Fruit fly (Drosophila melanogaster): ENCODE results near the gene Gal.

Gal gene

DNA sequence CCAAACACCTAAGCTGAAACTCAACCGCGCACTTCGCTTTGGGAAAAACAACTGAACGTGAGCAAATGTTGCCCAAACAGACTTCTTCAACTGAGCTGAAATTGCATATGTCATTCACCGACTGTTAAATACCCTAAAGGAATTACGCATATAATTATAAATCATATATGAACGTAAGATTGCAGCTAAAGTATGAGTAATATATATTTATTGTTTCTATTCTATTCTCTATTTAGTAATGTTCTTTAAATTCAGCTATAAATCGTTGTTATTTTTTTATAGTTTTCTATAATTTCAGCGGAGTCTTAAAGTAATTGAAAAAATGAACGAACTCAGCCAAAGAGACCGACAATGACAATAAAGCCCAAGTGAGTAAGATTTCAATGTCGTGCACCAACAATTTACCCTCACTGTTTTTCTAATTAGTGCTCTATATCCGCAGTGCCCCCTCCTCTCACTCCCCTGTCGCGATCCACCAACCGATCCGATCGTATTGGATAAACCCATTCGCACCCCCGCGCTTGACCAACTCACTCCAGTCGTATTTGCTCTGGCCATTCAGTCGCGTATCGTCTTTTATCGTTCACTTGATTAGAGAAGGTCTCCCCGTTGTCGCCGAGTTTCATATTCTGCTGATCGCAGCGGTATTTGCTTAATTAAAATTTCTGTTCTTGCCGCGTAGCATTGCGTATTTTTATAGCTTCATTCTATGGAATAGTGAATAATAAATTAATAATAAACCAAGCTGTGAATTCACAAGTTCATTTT, 5.9 kb upstream of the Gal start, which contains the start of gene CG9098:
Gene CG9098, minus strand, starts transcription at position 36 of the 768 bp plus-strand sequence.
- no peak for TF ChIP-seq eg (GFP tag; IDR thresholded peaks at IDR 0.05)
- no peak for TF ChIP-seq spab (GFP tag; optimal IDR thresholded peaks at IDR 0.05)
- TF ChIP-seq vri (GFP tag; optimal IDR thresholded peaks at IDR 0.05), result no peak
- no peak for TF ChIP-seq CG3032 (tag; optimal IDR thresholded peaks at IDR 0.05)
- no peak for TF ChIP-seq Sox102F (GFP tag; optimal IDR thresholded peaks at IDR 0.05)
- no peak for TF ChIP-seq lz (GFP tag; optimal IDR thresholded peaks at IDR 0.05)
- no peak for TF ChIP-seq Ets96B (tag; optimal IDR thresholded peaks at IDR 0.05)
- no peak for TF ChIP-seq cyc (GFP tag; optimal IDR thresholded peaks at IDR 0.05)
- TF ChIP-seq CG3919 (GFP tag; optimal IDR thresholded peaks at IDR 0.05), result no peak
- no peak for TF ChIP-seq CG16779 (tag; optimal IDR thresholded peaks at IDR 0.05)
- no peak for TF ChIP-seq CG6854 (GFP tag; optimal IDR thresholded peaks at IDR 0.05)
- no peak for TF ChIP-seq ss (GFP tag; optimal IDR thresholded peaks at IDR 0.05)
- TF ChIP-seq CG31627 (GFP tag; optimal IDR thresholded peaks at IDR 0.05), result no peak
- TF ChIP-seq CG34406 (GFP tag; optimal IDR thresholded peaks at IDR 0.05), result no peak
- TF ChIP-seq topi (GFP tag; optimal IDR thresholded peaks at IDR 0.05), result no peak

DNA sequence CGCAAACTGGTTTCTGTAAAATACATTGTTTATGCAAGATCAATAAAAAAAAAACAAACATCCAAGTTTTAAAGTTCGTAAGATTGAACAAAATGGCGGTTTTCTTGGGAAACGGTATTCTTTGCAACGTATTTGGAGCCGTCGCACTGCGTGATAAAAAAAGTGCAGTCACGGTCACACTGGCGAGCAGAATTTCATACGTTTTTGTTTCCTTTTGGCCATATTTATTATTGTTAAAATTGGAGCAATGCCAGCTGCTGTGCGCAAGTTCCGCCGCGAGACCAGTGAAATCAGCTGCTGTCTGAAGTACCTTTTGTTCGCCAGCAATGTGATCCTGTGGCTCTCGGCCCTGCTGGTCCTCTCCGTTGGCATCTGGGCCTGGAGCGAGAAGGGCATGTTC, 6.6 kb downstream of the Gal start, which contains the start of gene Tsp26A:
Gene Tsp26A, plus strand, starts transcription at position 164 of the 400 bp plus-strand sequence.
- no peak for TF ChIP-seq CG10669 (GFP tag; optimal IDR thresholded peaks at IDR 0.05)
- no peak for TF ChIP-seq fd85E (GFP tag; optimal IDR thresholded peaks at IDR 0.05)
- TF ChIP-seq CG8119 (GFP tag; IDR thresholded peaks at IDR 0.05), result no peak
- no peak for TF ChIP-seq CG16779 (tag; optimal IDR thresholded peaks at IDR 0.05)
- no peak for TF ChIP-seq fkh (GFP tag; optimal IDR thresholded peaks at IDR 0.05)
- no peak for TF ChIP-seq CG1621 (tag; optimal IDR thresholded peaks at IDR 0.05)
- TF ChIP-seq OdsH (GFP tag; optimal IDR thresholded peaks at IDR 0.05), result no peak
- TF ChIP-seq Hr39 (GFP tag; optimal IDR thresholded peaks at IDR 0.05), result no peak
- no peak for TF ChIP-seq CG6808 (GFP tag; optimal IDR thresholded peaks at IDR 0.05)
- TF ChIP-seq esn (GFP tag; optimal IDR thresholded peaks at IDR 0.05), result peak; percentile 9
- no peak for TF ChIP-seq salr (GFP tag; optimal IDR thresholded peaks at IDR 0.05)
- no peak for TF ChIP-seq Met (GFP tag; optimal IDR thresholded peaks at IDR 0.05)
- TF ChIP-seq Eip78C (GFP tag), result peak; percentile 41
- TF ChIP-seq eg (GFP tag; IDR thresholded peaks at IDR 0.05), result no peak
- TF ChIP-seq CG6276 (GFP tag; optimal IDR thresholded peaks at IDR 0.05), result no peak
- TF ChIP-seq CG11762 (GFP tag; optimal IDR thresholded peaks at IDR 0.05; ENCODE audit: insufficient read depth), result no peak
- TF ChIP-seq CG34406 (GFP tag; optimal IDR thresholded peaks at IDR 0.05), result no peak

DNA sequence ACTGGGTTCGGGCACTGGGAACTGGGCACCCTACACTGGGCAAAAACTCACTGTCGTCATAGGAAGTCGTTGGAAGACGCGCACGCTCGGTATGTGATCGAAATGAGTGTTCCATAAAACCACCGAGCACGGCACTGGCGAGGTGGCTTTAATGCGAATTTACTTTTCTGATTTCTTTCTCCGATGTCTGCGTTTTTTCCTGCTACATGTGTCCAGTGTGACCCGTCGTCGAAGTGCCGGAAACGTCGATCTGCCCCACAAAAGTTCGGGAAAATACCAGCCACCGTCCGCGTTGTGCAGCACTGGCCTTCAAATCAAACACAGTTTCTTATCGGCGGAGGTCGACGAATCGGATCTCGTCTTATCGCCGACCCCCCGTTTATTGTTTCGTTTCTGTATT, 7.4 kb downstream of the Gal start, which contains the start of gene Kdm5:
Gene Kdm5, minus strand, starts transcription at position 255 of the 400 bp plus-strand sequence.
- TF ChIP-seq Sox14 (GFP tag; optimal IDR thresholded peaks at IDR 0.05) (peak; percentile 41), CG11294 (GFP tag; IDR thresholded peaks at IDR 0.05) (no peak), Eip78C (GFP tag) (peak; percentile 43), eg (GFP tag; IDR thresholded peaks at IDR 0.05) (peak; percentile 41; the same call in 1 of the 3 replicates), CG6854 (GFP tag; optimal IDR thresholded peaks at IDR 0.05) (peak; percentile 20), esn (GFP tag; optimal IDR thresholded peaks at IDR 0.05) (peak; percentile 23), Eip75B (GFP tag; optimal IDR thresholded peaks at IDR 0.05) (peak; percentile 17), spab (GFP tag; optimal IDR thresholded peaks at IDR 0.05) (no peak), Blimp-1 (GFP tag; optimal IDR thresholded peaks at IDR 0.05) (no peak), svp (GFP tag) (peak; percentile 96), ss (GFP tag; optimal IDR thresholded peaks at IDR 0.05) (peak in 1 of 2 experiments; percentile 7), CG15336 (GFP tag; IDR thresholded peaks at IDR 0.05) (peak; percentile 45; the same call in 1 of the 2 replicates), CG6163 (GFP tag; IDR thresholded peaks at IDR 0.05) (0 out of 3 replicates have a peak, but pooled peaks have one; percentile 16), CG8119 (GFP tag; IDR thresholded peaks at IDR 0.05) (0 out of 3 replicates have a peak, but pooled peaks have one; percentile 26), topi (GFP tag; optimal IDR thresholded peaks at IDR 0.05) (no peak), vri (GFP tag; optimal IDR thresholded peaks at IDR 0.05) (peak; percentile 28), CG8319 (GFP tag; optimal IDR thresholded peaks at IDR 0.05) (no peak), Met (GFP tag; optimal IDR thresholded peaks at IDR 0.05) (peak; percentile 17)
